Worm (Caenorhabditis elegans) whole organism, L4 larva: Measurements from ENCODE around the gene nspc-7.
"Not testable (repeated sequence)": the region's sequence is repeated elsewhere in the genome, so short reads cannot be mapped to it uniquely, and the experiment has no call there.

Experiments used
- D1046.2 ChIP-seq: fragments of 200-800 bp; sonication (Bioruptor generic); IDR thresholded peaks from 2 replicates; pipeline ENCODE4 v1.3.6; 2022; ENCODE audit warnings: missing genetic modification characterization, missing compliant biosample characterization
- F26F4.8 ChIP-seq: fragments of 200-800 bp; sonication (Bioruptor generic); conservative IDR thresholded peaks from 2 replicates; pipeline ENCODE4 v1.3.6; 2022; ENCODE audit warnings: missing genetic modification characterization, missing compliant biosample characterization
- R02D3.7 ChIP-seq: fragments of 150-350 bp; sonication (generic microtip); optimal IDR thresholded peaks from 3 replicates; lab custom pipeline; 2014; ENCODE audit warnings: missing biosample characterization, missing genetic modification characterization
- T26A8.4 ChIP-seq: fragments of 200-800 bp; sonication (Bioruptor generic); IDR thresholded peaks from 2 replicates; pipeline ENCODE4 v1.3.6; 2022; ENCODE audit warnings: missing genetic modification characterization, missing compliant biosample characterization
- Y48G9A.11 ChIP-seq: fragments of 200-800 bp; sonication (Bioruptor generic); IDR thresholded peaks from 2 replicates; pipeline ENCODE4 v1.3.6; 2022; ENCODE audit warnings: missing genetic modification reagents, missing genetic modification characterization, missing compliant biosample characterization
- Y5F2A.4 ChIP-seq: fragments of 200-800 bp; sonication (Bioruptor generic); optimal IDR thresholded peaks from 2 replicates; lab custom pipeline; 2018; ENCODE audit warnings: mild to moderate bottlenecking, missing genetic modification characterization, missing compliant biosample characterization
- Y75B8A.6 ChIP-seq: fragments of 200-800 bp; sonication (Bioruptor generic); IDR thresholded peaks from 2 replicates; pipeline ENCODE4 v1.3.6; 2022; ENCODE audit warnings: missing genetic modification reagents, missing genetic modification characterization, missing compliant biosample characterization
- ZK546.5 ChIP-seq, 2 experiments: sonication (generic microtip); optimal IDR thresholded peaks; 2 replicates each; lab custom pipeline; 2017; ENCODE audit warnings: missing biosample characterization in 2 of 2, missing genetic modification characterization in 2 of 2
- ama-1 ChIP-seq: fragments of 150-350 bp; optimal IDR thresholded peaks from 2 replicates; lab custom pipeline; 2014; ENCODE audit warnings: inconsistent platforms, mixed read lengths
- ceh-20 ChIP-seq: fragments of 200-800 bp; sonication (Bioruptor generic); IDR thresholded peaks from 2 replicates; pipeline ENCODE4 v1.3.6; 2022; ENCODE audit warnings: missing genetic modification reagents, missing genetic modification characterization, missing compliant biosample characterization
- ceh-28 ChIP-seq: fragments of 150-350 bp; optimal IDR thresholded peaks from 2 replicates; lab custom pipeline; 2014; ENCODE audit warnings: missing biosample characterization, missing genetic modification reagents, missing genetic modification characterization
- ceh-44 ChIP-seq: fragments of 200-800 bp; sonication (Bioruptor generic); IDR thresholded peaks from 2 replicates; pipeline ENCODE4 v1.3.6; 2022; ENCODE audit warnings: missing genetic modification reagents, missing genetic modification characterization, missing compliant biosample characterization
- daf-16 ChIP-seq, 3 experiments: sonication (generic microtip); optimal IDR thresholded peaks; 2 replicates each; lab custom pipeline; 2016 to 2017; ENCODE audit warnings: missing genetic modification characterization in 3 of 3, missing genetic modification reagents in 3 of 3, mild to moderate bottlenecking in 2 of 3, missing compliant biosample characterization in 2 of 3, missing biosample characterization in 1 of 3, moderate library complexity in 1 of 3
- duxl-1 ChIP-seq: sonication (generic microtip); optimal IDR thresholded peaks from 2 replicates; lab custom pipeline; 2016; ENCODE audit warnings: mild to moderate bottlenecking, missing genetic modification characterization, moderate library complexity, missing compliant biosample characterization; ENCODE audit not compliant: poor library complexity
- dve-1 ChIP-seq: sonication (generic microtip); optimal IDR thresholded peaks from 2 replicates; lab custom pipeline; 2017; ENCODE audit warnings: antibody characterized with exemption, mild to moderate bottlenecking, missing genetic modification characterization, missing compliant biosample characterization; ENCODE audit not compliant: insufficient read depth
- egl-27 ChIP-seq: sonication (generic microtip); optimal IDR thresholded peaks from 3 replicates; lab custom pipeline; 2017; ENCODE audit warnings: missing biosample characterization, missing genetic modification reagents, missing genetic modification characterization
- egl-43 ChIP-seq: fragments of 200-800 bp; sonication (Bioruptor generic); IDR thresholded peaks from 2 replicates; pipeline ENCODE4 v1.3.6; 2022; ENCODE audit warnings: missing genetic modification reagents, missing genetic modification characterization, missing compliant biosample characterization
- fkh-10 ChIP-seq: fragments of 150-350 bp; optimal IDR thresholded peaks from 2 replicates; lab custom pipeline; 2014; ENCODE audit warnings: missing biosample characterization, missing genetic modification reagents, missing genetic modification characterization
- hlh-11 ChIP-seq: fragments of 200-800 bp; sonication (Bioruptor generic); optimal IDR thresholded peaks from 2 replicates; lab custom pipeline; 2018; ENCODE audit warnings: mild to moderate bottlenecking, missing genetic modification characterization, missing compliant biosample characterization
- hlh-30 ChIP-seq: sonication (generic microtip); optimal IDR thresholded peaks from 2 replicates; lab custom pipeline; 2017; ENCODE audit warnings: antibody characterized with exemption, mild to moderate bottlenecking, missing genetic modification characterization, missing compliant biosample characterization; ENCODE audit not compliant: insufficient read depth
- hmg-1.1 ChIP-seq: fragments of 200-800 bp; sonication (Bioruptor generic); IDR thresholded peaks from 2 replicates; pipeline ENCODE4 v1.3.6; 2022; ENCODE audit warnings: missing genetic modification reagents, missing genetic modification characterization, missing compliant biosample characterization
- jun-1 ChIP-seq: fragments of 150-350 bp; optimal IDR thresholded peaks from 2 replicates; lab custom pipeline; 2014; ENCODE audit warnings: missing biosample characterization, missing genetic modification reagents, missing genetic modification characterization
- lim-7 ChIP-seq: fragments of 200-800 bp; sonication (Bioruptor generic); IDR thresholded peaks from 2 replicates; pipeline ENCODE4 v1.3.6; 2022; ENCODE audit warnings: missing genetic modification characterization, missing compliant biosample characterization
- lin-38 ChIP-seq: fragments of 200-800 bp; sonication (Bioruptor generic); IDR thresholded peaks from 2 replicates; pipeline ENCODE4 v1.3.6; 2022; ENCODE audit warnings: missing genetic modification reagents, missing genetic modification characterization, missing compliant biosample characterization
- lin-39 ChIP-seq: fragments of 150-350 bp; optimal IDR thresholded peaks from 2 replicates; lab custom pipeline; 2014; ENCODE audit warnings: missing biosample characterization, missing genetic modification reagents, missing genetic modification characterization
- madf-9 ChIP-seq: fragments of 200-800 bp; sonication (Bioruptor generic); conservative IDR thresholded peaks from 2 replicates; pipeline ENCODE4 v1.3.6; 2022; ENCODE audit warnings: missing genetic modification reagents, missing genetic modification characterization, missing compliant biosample characterization
- nhr-10 ChIP-seq: fragments of 150-350 bp; optimal IDR thresholded peaks from 2 replicates; lab custom pipeline; 2014; ENCODE audit warnings: missing biosample characterization, missing genetic modification characterization
- nhr-102 ChIP-seq: sonication (generic microtip); optimal IDR thresholded peaks from 2 replicates; lab custom pipeline; 2016; ENCODE audit warnings: mild to moderate bottlenecking, missing genetic modification characterization, moderate library complexity, missing compliant biosample characterization
- nhr-111 ChIP-seq: fragments of 200-800 bp; sonication (Bioruptor generic); optimal IDR thresholded peaks from 2 replicates; lab custom pipeline; 2018; ENCODE audit warnings: mild to moderate bottlenecking, missing genetic modification characterization, missing compliant biosample characterization
- nhr-237 ChIP-seq: sonication (generic microtip); optimal IDR thresholded peaks from 2 replicates; lab custom pipeline; 2017; ENCODE audit warnings: missing biosample characterization, missing genetic modification characterization
- nhr-25 ChIP-seq: sonication (generic microtip); optimal IDR thresholded peaks from 2 replicates; lab custom pipeline; 2017; ENCODE audit warnings: missing genetic modification characterization, mild to moderate bottlenecking, missing compliant biosample characterization, antibody characterized with exemption, moderate library complexity, borderline replicate concordance; ENCODE audit not compliant: insufficient read depth
- nhr-28 ChIP-seq: fragments of 150-350 bp; optimal IDR thresholded peaks from 2 replicates; lab custom pipeline; 2014; ENCODE audit warnings: missing biosample characterization, missing genetic modification characterization
- nhr-48 ChIP-seq: sonication (generic microtip); optimal IDR thresholded peaks from 2 replicates; lab custom pipeline; 2016; ENCODE audit warnings: mild to moderate bottlenecking, missing genetic modification characterization, missing compliant biosample characterization
- nhr-6 ChIP-seq: fragments of 150-350 bp; optimal IDR thresholded peaks from 2 replicates; lab custom pipeline; 2014; ENCODE audit warnings: missing biosample characterization, missing genetic modification characterization
- nhr-76 ChIP-seq: fragments of 150-350 bp; optimal IDR thresholded peaks from 2 replicates; lab custom pipeline; 2014; ENCODE audit warnings: missing biosample characterization, missing genetic modification characterization
- nhr-77 ChIP-seq: fragments of 150-350 bp; optimal IDR thresholded peaks from 2 replicates; lab custom pipeline; 2014; ENCODE audit warnings: missing biosample characterization, missing genetic modification characterization
- pha-4 ChIP-seq, 2 experiments: fragments of 150-350 bp in 1 of 2; fragments of 200-800 bp in 1 of 2; sonication (Bioruptor generic) in 1 of 2; IDR thresholded peaks in 1 of 2; optimal IDR thresholded peaks in 1 of 2; 2 replicates each; pipeline versions ENCODE4 v1.3.6 to Lab custom; 2014 to 2022; ENCODE audit warnings: missing genetic modification characterization in 2 of 2, missing genetic modification reagents in 2 of 2, missing biosample characterization in 1 of 2, missing compliant biosample characterization in 1 of 2
- pqm-1 ChIP-seq: sonication (generic microtip); optimal IDR thresholded peaks from 2 replicates; lab custom pipeline; 2017; ENCODE audit warnings: missing biosample characterization, missing genetic modification characterization
- rbr-2 ChIP-seq: sonication (generic microtip); optimal IDR thresholded peaks from 2 replicates; lab custom pipeline; 2016; ENCODE audit warnings: missing genotype, missing genetic modification characterization, missing compliant biosample characterization
- saeg-2 ChIP-seq: fragments of 200-800 bp; sonication (Bioruptor generic); IDR thresholded peaks from 2 replicates; pipeline ENCODE4 v1.3.6; 2022; ENCODE audit warnings: missing genetic modification reagents, missing genetic modification characterization, missing compliant biosample characterization
- sdz-12 ChIP-seq: fragments of 200-800 bp; sonication (Bioruptor generic); optimal IDR thresholded peaks from 2 replicates; lab custom pipeline; 2018; ENCODE audit warnings: mild to moderate bottlenecking, missing genetic modification characterization, missing compliant biosample characterization
- snpc-4 ChIP-seq: fragments of 150-350 bp; optimal IDR thresholded peaks from 2 replicates; lab custom pipeline; 2014; ENCODE audit warnings: missing biosample characterization, missing genetic modification characterization
- tag-97 ChIP-seq: fragments of 200-800 bp; sonication (Bioruptor generic); IDR thresholded peaks from 2 replicates; pipeline ENCODE4 v1.3.6; 2022; ENCODE audit warnings: missing genetic modification characterization, missing compliant biosample characterization
- tra-1 ChIP-seq: fragments of 200-800 bp; sonication (Bioruptor generic); IDR thresholded peaks from 2 replicates; pipeline ENCODE4 v1.3.6; 2022; ENCODE audit warnings: missing genetic modification reagents, missing genetic modification characterization, missing compliant biosample characterization
- unc-130 ChIP-seq: sonication (generic microtip); optimal IDR thresholded peaks from 2 replicates; lab custom pipeline; 2016; ENCODE audit warnings: missing genetic modification reagents, missing genetic modification characterization, missing compliant biosample characterization
- vab-7 ChIP-seq: fragments of 200-800 bp; sonication (Bioruptor generic); IDR thresholded peaks from 2 replicates; pipeline ENCODE4 v1.3.6; 2022; ENCODE audit warnings: missing genetic modification reagents, missing genetic modification characterization, missing compliant biosample characterization
- zfp-2 ChIP-seq: sonication (generic microtip); optimal IDR thresholded peaks from 2 replicates; lab custom pipeline; 2016; ENCODE audit warnings: mild to moderate bottlenecking, missing genetic modification characterization, missing compliant biosample characterization
- zfp-3 ChIP-seq: fragments of 200-800 bp; sonication (Bioruptor generic); conservative IDR thresholded peaks from 2 replicates; pipeline ENCODE4 v1.3.6; 2022; ENCODE audit warnings: missing genetic modification reagents, missing genetic modification characterization, missing compliant biosample characterization
- ztf-7 ChIP-seq: fragments of 150-350 bp; optimal IDR thresholded peaks from 2 replicates; lab custom pipeline; 2014; ENCODE audit warnings: missing biosample characterization, missing genetic modification characterization

Gene nspc-7

DNA sequence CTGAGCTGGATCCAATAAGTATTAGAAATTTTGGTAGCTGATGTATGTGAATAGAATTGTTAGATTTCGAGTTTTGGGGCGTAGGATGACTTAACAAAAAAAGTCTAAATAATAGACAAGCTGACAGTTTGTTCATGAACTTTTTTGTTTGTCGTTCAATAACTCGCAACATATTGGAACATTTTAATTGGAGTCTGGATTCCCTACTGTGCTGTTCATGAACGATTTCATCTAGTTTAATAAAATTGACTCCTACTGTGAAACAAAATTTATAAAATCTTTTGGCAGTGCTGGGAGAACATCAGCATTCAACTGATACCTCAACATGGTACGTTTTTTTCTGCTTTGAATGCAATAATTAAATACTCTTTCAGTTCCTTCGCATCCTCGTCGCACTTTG lies at the start of gene nspc-7:
TSS of gene nspc-7 (plus strand) at position 301 of the 400 bp plus-strand sequence.
- not testable (repeated sequence) for TF ChIP-seq nhr-6 (tag; lab: Kevin White, UChicago); saeg-2; egl-43 (GFP tag; lab: Robert Waterston, UW)

- TF ChIP-seq ama-1 (lab: Kevin White, UChicago) (no peak), tag-97 (GFP tag; lab: Robert Waterston, UW) (no peak), daf-16 (GFP tag; optimal IDR thresholded peaks at IDR 0.05; lab: Kevin White, UChicago) (no peak), daf-16 (tag; optimal IDR thresholded peaks at IDR 0.05; lab: Kevin White, UChicago) (peak; percentile 91), snpc-4 (tag; lab: Kevin White, UChicago) (no peak), F26F4.8 (no peak), ceh-44 (no peak), ceh-20 (no peak), zfp-3 (GFP tag; lab: Robert Waterston, UW) (no peak), nhr-25 (no peak), nhr-77 (tag; lab: Kevin White, UChicago) (peak; percentile 9), lim-7 (no peak), pha-4 (GFP tag; IDR thresholded peaks at IDR 0.05; lab: Robert Waterston, UW) (no peak), pha-4 (tag; optimal IDR thresholded peaks at IDR 0.05; lab: Kevin White, UChicago) (no peak), lin-39 (tag; lab: Kevin White, UChicago) (no peak), fkh-10 (no peak), hmg-1.1 (GFP tag; lab: Robert Waterston, UW) (no peak), Y75B8A.6 (GFP tag; lab: Robert Waterston, UW) (no peak), nhr-111 (GFP tag; lab: Kevin White, UChicago) (no peak), vab-7 (GFP tag; lab: Robert Waterston, UW) (no peak), rbr-2 (tag; lab: Kevin White, UChicago) (no peak), Y5F2A.4 (GFP tag; lab: Kevin White, UChicago) (no peak), nhr-28 (tag; lab: Kevin White, UChicago) (peak; percentile 71), nhr-102 (tag; lab: Kevin White, UChicago) (no peak), sdz-12 (no peak), unc-130 (GFP tag; lab: Kevin White, UChicago) (no peak), jun-1 (tag; lab: Kevin White, UChicago) (no peak), duxl-1 (no peak), nhr-237 (tag; lab: Kevin White, UChicago) (no peak), ztf-7 (tag; lab: Kevin White, UChicago) (no peak), nhr-10 (tag; lab: Kevin White, UChicago) (no peak), Y48G9A.11 (no peak), pqm-1 (peak; percentile 19), egl-27 (tag; lab: Kevin White, UChicago) (no peak), nhr-76 (tag; lab: Kevin White, UChicago) (no peak), hlh-11 (no peak), tra-1 (no peak), lin-38 (no peak), zfp-2 (tag; lab: Kevin White, UChicago) (no peak), dve-1 (tag; lab: Kevin White, UChicago) (peak; percentile 26), madf-9 (GFP tag; lab: Robert Waterston, UW) (no peak), egl-43 (GFP tag; lab: Robert Waterston, UW) (no peak), hlh-30 (peak; percentile 11), ZK546.5 (tag; optimal IDR thresholded peaks at IDR 0.05; lab: Kevin White, UChicago) (no peak), nhr-48 (tag; lab: Kevin White, UChicago) (no peak), D1046.2 (no peak), ceh-28 (tag; lab: Kevin White, UChicago) (no peak), T26A8.4 (GFP tag; lab: Robert Waterston, UW) (no peak), R02D3.7 (tag; lab: Kevin White, UChicago) (no peak)
Observed at ce11 chrX:8492750-8493149, 48.9 kb upstream of the nspc-7 start.
